Worm (Caenorhabditis elegans): ENCODE results near the gene swsn-4.

The swsn-4 gene

ce11 chrIV:11080823-11081285 is 45.0 kb upstream of the swsn-4 start, which contains the start of gene atg-7 (continued):
- TF ChIP-seq hmg-1.1 (GFP tag; IDR thresholded peaks at IDR 0.05) (no peak), F10B5.3 (tag; optimal IDR thresholded peaks at IDR 0.05) (no peak), lin-29 (GFP tag; IDR thresholded peaks at IDR 0.05) (peak; percentile 22; the same call in 1 of the 2 replicates), set-16 (GFP tag; IDR thresholded peaks at IDR 0.05) (no peak), fos-1 (tag; optimal IDR thresholded peaks at IDR 0.05) (no peak), ceh-82 (tag; optimal IDR thresholded peaks at IDR 0.05) (no peak), dmd-6 (GFP tag; IDR thresholded peaks at IDR 0.05) (peak; percentile 13; the same call in 1 of the 2 replicates), lim-7 (GFP tag; IDR thresholded peaks at IDR 0.05) (no peak), R02D3.7 (tag; optimal IDR thresholded peaks at IDR 0.05) (no peak), ctbp-1 (GFP tag; IDR thresholded peaks at IDR 0.05) (0 out of 2 replicates have a peak, but pooled peaks have one; percentile 25), hif-1 (tag; optimal IDR thresholded peaks at IDR 0.05) (peak in 1 of 2 experiments; percentile 10), mdt-29 (GFP tag; IDR thresholded peaks at IDR 0.05) (no peak), spr-3 (GFP tag; optimal IDR thresholded peaks at IDR 0.05) (peak; percentile 70), ama-1 (optimal IDR thresholded peaks at IDR 0.05) (peak; percentile 83), mxl-3 (GFP tag; optimal IDR thresholded peaks at IDR 0.05) (no peak)

ce11 chrIV:11082153-11082552 is 43.7 kb upstream of the swsn-4 start, which contains the start of gene let-70:
let-70 (minus strand) TSS chrIV:11082253.
- TF ChIP-seq skn-1 (tag; optimal IDR thresholded peaks at IDR 0.05) (no peak), aha-1 (tag) (peak; percentile 90), mdt-29 (GFP tag; IDR thresholded peaks at IDR 0.05) (0 out of 2 replicates have a peak, but pooled peaks have one; percentile 5), pha-4 (GFP tag; IDR thresholded peaks at IDR 0.05) (0 out of 2 replicates have a peak, but pooled peaks have one; percentile 2), pha-4 (tag; optimal IDR thresholded peaks at IDR 0.05) (no peak), zfp-2 (tag; optimal IDR thresholded peaks at IDR 0.05) (no peak), lin-15B (tag; optimal IDR thresholded peaks at IDR 0.05) (no peak), ceh-28 (tag; optimal IDR thresholded peaks at IDR 0.05) (peak; percentile 18), arid-1 (GFP tag; conservative IDR thresholded peaks at IDR 0.05) (0 out of 2 replicates have a peak, but pooled peaks have one; percentile 20), egl-43 (GFP tag; IDR thresholded peaks at IDR 0.05) (0 out of 2 replicates have a peak, but pooled peaks have one; percentile 30), zip-2 (tag; optimal IDR thresholded peaks at IDR 0.05) (peak; percentile 10), hif-1 (tag; optimal IDR thresholded peaks at IDR 0.05) (no peak)

ce11 chrIV:11082789-11083235 is 43.0 kb upstream of the swsn-4 start:
- no peak for TF ChIP-seq lin-15B (tag; optimal IDR thresholded peaks at IDR 0.05)
- TF ChIP-seq F26F4.8 (GFP tag; conservative IDR thresholded peaks at IDR 0.05): no peak
- TF ChIP-seq egl-43 (GFP tag; IDR thresholded peaks at IDR 0.05): peak; percentile 91
- 0 out of 2 replicates have a peak, but pooled peaks have one; percentile 59 for TF ChIP-seq lin-29 (GFP tag; IDR thresholded peaks at IDR 0.05)
- peak; percentile 63 for TF ChIP-seq zfp-2 (tag; optimal IDR thresholded peaks at IDR 0.05)
- TF ChIP-seq nhr-11 (tag; optimal IDR thresholded peaks at IDR 0.05): peak; percentile 96
- peak; percentile 92 for TF ChIP-seq spr-1 (tag; optimal IDR thresholded peaks at IDR 0.05)
- TF ChIP-seq unc-39 (tag; optimal IDR thresholded peaks at IDR 0.05): peak; percentile 48
- no peak for TF ChIP-seq lin-39 (tag; optimal IDR thresholded peaks at IDR 0.05)
- TF ChIP-seq R02D3.7 (tag; optimal IDR thresholded peaks at IDR 0.05): no peak
- no peak for TF ChIP-seq ceh-82 (tag; optimal IDR thresholded peaks at IDR 0.05)
- TF ChIP-seq jun-1 (tag; optimal IDR thresholded peaks at IDR 0.05): peak; percentile 42
- TF ChIP-seq tag-97 (GFP tag; IDR thresholded peaks at IDR 0.05): no peak
- peak; percentile 38; the same call in 1 of the 2 replicates for TF ChIP-seq snpc-1.2 (GFP tag; IDR thresholded peaks at IDR 0.05)
- peak; percentile 90 for TF ChIP-seq ceh-28 (tag; optimal IDR thresholded peaks at IDR 0.05)
- TF ChIP-seq Y5F2A.4 (GFP tag; optimal IDR thresholded peaks at IDR 0.05): no peak
- TF ChIP-seq saeg-2 (GFP tag; IDR thresholded peaks at IDR 0.05): no peak
- TF ChIP-seq nhr-77 (tag; optimal IDR thresholded peaks at IDR 0.05): peak; percentile 63
- TF ChIP-seq nhr-111 (GFP tag; optimal IDR thresholded peaks at IDR 0.05): no peak
- no peak for TF ChIP-seq nhr-41 (GFP tag; IDR thresholded peaks at IDR 0.05)
- peak; percentile 27; the same call in 1 of the 2 replicates for TF ChIP-seq madf-9 (GFP tag; conservative IDR thresholded peaks at IDR 0.05)
- peak; percentile 84 for TF ChIP-seq dmd-6 (GFP tag; IDR thresholded peaks at IDR 0.05)
- no peak for TF ChIP-seq zip-11 (GFP tag; IDR thresholded peaks at IDR 0.05)
- peak; percentile 83 for TF ChIP-seq gei-8 (GFP tag; optimal IDR thresholded peaks at IDR 0.05)
- TF ChIP-seq Y48G9A.11 (GFP tag; IDR thresholded peaks at IDR 0.05): no peak
- peak; percentile 82; the same call in 1 of the 2 replicates for TF ChIP-seq daf-19 (GFP tag; conservative IDR thresholded peaks at IDR 0.05)
- no peak for TF ChIP-seq egl-27 (tag; optimal IDR thresholded peaks at IDR 0.05)
- TF ChIP-seq nhr-76 (tag; optimal IDR thresholded peaks at IDR 0.05): no peak
- no peak for TF ChIP-seq ceh-62 (tag; optimal IDR thresholded peaks at IDR 0.05)
- peak; percentile 93 for TF ChIP-seq nhr-6 (tag; optimal IDR thresholded peaks at IDR 0.05)
- TF ChIP-seq ctbp-1 (GFP tag; IDR thresholded peaks at IDR 0.05): peak; percentile 86
- peak; percentile 82 for TF ChIP-seq pha-4 (GFP tag; IDR thresholded peaks at IDR 0.05)
- TF ChIP-seq pha-4 (tag; optimal IDR thresholded peaks at IDR 0.05): no peak
